Fruit fly (Drosophila melanogaster) S2 (cell line): ENCODE data around the gene CG6125.

Source experiments
- CG8478 ChIP-seq: fragments of >200 bp; optimal IDR thresholded peaks from 2 replicates; lab custom pipeline; 2018
- CTCF ChIP-seq, 2 experiments: fragments of >200 bp; optimal IDR thresholded peaks; 2 replicates each; lab custom pipeline; 2018

DNA sequence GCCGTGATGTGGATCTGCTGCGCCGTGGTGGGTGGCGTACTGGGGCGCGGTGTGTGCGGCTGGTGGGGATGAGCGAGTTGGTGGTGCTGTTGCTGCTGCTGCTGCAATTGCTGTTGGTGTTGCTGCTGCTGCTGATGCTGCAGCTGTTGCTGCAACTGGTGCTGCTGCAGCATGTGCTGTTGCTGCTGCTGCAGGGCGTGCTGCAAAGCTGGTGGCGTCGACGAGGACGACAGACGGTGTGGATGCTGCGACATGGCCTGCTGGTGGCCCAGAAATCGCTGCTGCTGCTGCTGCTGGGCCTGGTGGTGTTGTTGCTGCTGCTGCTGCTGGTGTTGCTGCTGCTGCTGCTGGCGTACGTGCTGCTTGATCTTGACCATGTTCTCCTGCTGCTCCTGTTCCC is 17.3 kb upstream of the CG6125 start:
- no peak for TF ChIP-seq CG8478 (lab: Kevin White, UChicago)
- TF ChIP-seq CTCF (optimal IDR thresholded peaks at IDR 0.05; lab: Kevin White, UChicago): no peak
